Worm (Caenorhabditis elegans): ENCODE results near the gene R05H5.3.

R05H5.3 gene

ce11 chrII:10197091-10197675, at the start of gene R05H5.3:
R05H5.3 (plus strand) TSS chrII:10197625.
- TF ChIP-seq him-1 (tag; optimal IDR thresholded peaks at IDR 0.05): peak; percentile 16
- no peak for TF ChIP-seq dao-5 (tag; optimal IDR thresholded peaks at IDR 0.05)
- TF ChIP-seq W03F9.2 (tag; optimal IDR thresholded peaks at IDR 0.05): peak; percentile 49

- TF ChIP-seq him-1 (tag; optimal IDR thresholded peaks at IDR 0.05): no peak
- no peak for TF ChIP-seq dao-5 (tag; optimal IDR thresholded peaks at IDR 0.05)
- TF ChIP-seq W03F9.2 (tag; optimal IDR thresholded peaks at IDR 0.05): no peak
These were observed 42.3 kb upstream of the R05H5.3 start, which contains the start of gene nlp-63 for ce11 chrII:10155106-10155505. nlp-63 (plus strand) TSS chrII:10155406.

- TF ChIP-seq W03F9.2 (tag; optimal IDR thresholded peaks at IDR 0.05) (no peak), him-1 (tag; optimal IDR thresholded peaks at IDR 0.05) (no peak), dao-5 (tag; optimal IDR thresholded peaks at IDR 0.05) (no peak)
These were observed 34.6 kb upstream of the R05H5.3 start for ce11 chrII:10162785-10163184.

ce11 chrII:10164137-10164536, 33.3 kb upstream of the R05H5.3 start:
- TF ChIP-seq him-1 (tag; optimal IDR thresholded peaks at IDR 0.05) (no peak), W03F9.2 (tag; optimal IDR thresholded peaks at IDR 0.05) (no peak)

ce11 chrII:10166365-10166764, 31.1 kb upstream of the R05H5.3 start:
- TF ChIP-seq him-1 (tag; optimal IDR thresholded peaks at IDR 0.05): no peak
- no peak for TF ChIP-seq W03F9.2 (tag; optimal IDR thresholded peaks at IDR 0.05)
- TF ChIP-seq dao-5 (tag; optimal IDR thresholded peaks at IDR 0.05): no peak

- TF ChIP-seq him-1 (tag; optimal IDR thresholded peaks at IDR 0.05) (no peak), dao-5 (tag; optimal IDR thresholded peaks at IDR 0.05) (no peak), W03F9.2 (tag; optimal IDR thresholded peaks at IDR 0.05) (no peak)
These were observed 29.7 kb upstream of the R05H5.3 start for ce11 chrII:10167731-10168130.

- TF ChIP-seq him-1 (tag; optimal IDR thresholded peaks at IDR 0.05) (peak; percentile 35), dao-5 (tag; optimal IDR thresholded peaks at IDR 0.05) (no peak), W03F9.2 (tag; optimal IDR thresholded peaks at IDR 0.05) (no peak)
These were observed 28.3 kb upstream of the R05H5.3 start, which contains the start of gene daf-19 for ce11 chrII:10168905-10169782. daf-19 (minus strand) TSS chrII:10169346.

- no peak for TF ChIP-seq dao-5 (tag; optimal IDR thresholded peaks at IDR 0.05)
- TF ChIP-seq him-1 (tag; optimal IDR thresholded peaks at IDR 0.05): no peak
These were observed 26.5 kb upstream of the R05H5.3 start, which contains the start of gene gpd-4 for ce11 chrII:10170837-10171318. gpd-4 (plus strand) TSS chrII:10171268.

ce11 chrII:10172436-10172973, 24.9 kb upstream of the R05H5.3 start, which contains the start of gene wbp-11:
wbp-11 (plus strand) TSS chrII:10172923.
- TF ChIP-seq him-1 (tag; optimal IDR thresholded peaks at IDR 0.05) (no peak), W03F9.2 (tag; optimal IDR thresholded peaks at IDR 0.05) (no peak), dao-5 (tag; optimal IDR thresholded peaks at IDR 0.05) (no peak)

ce11 chrII:10174338-10174737, 23.1 kb upstream of the R05H5.3 start, which contains the start of gene F33H1.4:
F33H1.4 (plus strand) TSS chrII:10174648.
- TF ChIP-seq him-1 (tag; optimal IDR thresholded peaks at IDR 0.05): peak; percentile 22
- no peak for TF ChIP-seq dao-5 (tag; optimal IDR thresholded peaks at IDR 0.05)
- TF ChIP-seq W03F9.2 (tag; optimal IDR thresholded peaks at IDR 0.05): no peak

ce11 chrII:10182634-10183033, 14.8 kb upstream of the R05H5.3 start, which contains the start of gene srd-1:
srd-1 (minus strand) TSS chrII:10182734.
- TF ChIP-seq W03F9.2 (tag; optimal IDR thresholded peaks at IDR 0.05) (no peak), dao-5 (tag; optimal IDR thresholded peaks at IDR 0.05) (no peak), him-1 (tag; optimal IDR thresholded peaks at IDR 0.05) (no peak)

- TF ChIP-seq him-1 (tag; optimal IDR thresholded peaks at IDR 0.05): no peak
- no peak for TF ChIP-seq dao-5 (tag; optimal IDR thresholded peaks at IDR 0.05)
These were observed 9.6 kb upstream of the R05H5.3 start, which contains the start of gene srd-2 for ce11 chrII:10187808-10188207. srd-2 (minus strand) TSS chrII:10187908.

- TF ChIP-seq W03F9.2 (tag; optimal IDR thresholded peaks at IDR 0.05): no peak
- TF ChIP-seq him-1 (tag; optimal IDR thresholded peaks at IDR 0.05): no peak
- TF ChIP-seq dao-5 (tag; optimal IDR thresholded peaks at IDR 0.05): no peak
These were observed 8.1 kb upstream of the R05H5.3 start, which contains the start of gene cdc-25.4 for ce11 chrII:10189369-10189768. cdc-25.4 (minus strand) TSS chrII:10189469.

Data from whole organism, L4/young adult.